Fruit fly (Drosophila melanogaster): ENCODE data around the gene Jon65Ai.

Gene Jon65Ai

DNA sequence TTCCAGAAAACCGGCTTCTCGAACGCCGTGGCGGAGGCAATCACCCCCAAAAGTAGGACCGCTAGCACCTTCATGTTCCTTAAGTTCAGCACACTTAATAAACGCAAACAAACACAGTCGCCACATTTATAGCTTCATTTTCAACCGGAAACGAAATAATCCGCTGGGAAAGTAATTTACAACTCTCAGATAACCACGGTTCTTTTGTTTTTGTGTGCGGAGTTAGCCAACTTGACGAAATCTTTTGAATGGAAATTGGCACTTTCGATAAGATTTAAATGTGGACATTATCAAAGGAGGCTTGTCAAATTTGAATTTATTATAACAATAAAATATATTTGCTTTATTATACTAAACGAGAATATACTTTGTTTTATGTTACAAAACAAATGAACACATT is at the start of gene Jon65Ai:
Gene Jon65Ai (minus strand): TSS at position 101 of the 400 bp plus-strand sequence.
- no peak for TF ChIP-seq CTCF (optimal IDR thresholded peaks at IDR 0.05)
- TF ChIP-seq CG8478 (optimal IDR thresholded peaks at IDR 0.05), result no peak

DNA sequence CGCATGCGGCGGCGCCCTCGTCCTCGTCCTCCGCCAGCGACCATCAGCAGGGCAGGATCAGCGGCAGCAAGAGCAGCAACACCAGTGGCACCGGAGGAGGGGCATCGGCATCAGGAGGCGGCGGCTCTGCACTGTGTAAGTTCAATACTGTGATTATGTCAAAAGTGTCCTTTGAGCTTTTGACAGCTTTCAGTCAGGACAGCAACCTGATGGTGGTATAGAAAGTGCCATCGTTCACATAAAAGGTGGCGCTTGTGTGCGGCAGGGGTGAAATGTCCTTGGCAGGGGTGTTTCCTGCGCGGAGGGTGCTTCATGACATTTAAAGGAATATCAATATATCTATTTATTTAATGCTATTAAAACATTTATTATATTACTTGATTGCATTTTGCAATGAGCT is 49.4 kb upstream of the Jon65Ai start:
- TF ChIP-seq CTCF (optimal IDR thresholded peaks at IDR 0.05), result peak; percentile 89 to 95
- TF ChIP-seq CG8478 (optimal IDR thresholded peaks at IDR 0.05), result no peak

DNA sequence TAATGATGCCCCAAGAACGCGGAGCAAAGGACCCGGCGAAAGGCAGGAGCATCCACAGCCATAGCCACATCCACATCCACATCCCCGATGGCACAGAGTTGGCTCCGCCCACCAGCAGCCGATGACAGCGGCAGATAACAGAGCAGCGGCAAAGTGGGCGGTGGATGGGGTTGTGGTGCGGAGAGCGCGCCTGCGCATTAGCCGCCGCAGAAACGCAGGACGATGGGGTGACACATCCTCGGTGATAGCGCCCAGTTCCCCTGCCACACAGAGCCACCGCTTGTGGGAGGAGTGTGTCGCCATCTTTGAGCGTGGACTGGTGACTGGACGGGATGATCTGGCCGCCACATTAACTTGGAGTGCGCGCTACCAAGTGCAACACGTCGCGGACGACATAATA is 43.0 kb upstream of the Jon65Ai start, which contains the start of gene Ets65A:
Gene Ets65A (plus strand): TSS at position 348 of the 400 bp plus-strand sequence.
- TF ChIP-seq CTCF (optimal IDR thresholded peaks at IDR 0.05), result no peak
- no peak for TF ChIP-seq CG8478 (optimal IDR thresholded peaks at IDR 0.05)

DNA sequence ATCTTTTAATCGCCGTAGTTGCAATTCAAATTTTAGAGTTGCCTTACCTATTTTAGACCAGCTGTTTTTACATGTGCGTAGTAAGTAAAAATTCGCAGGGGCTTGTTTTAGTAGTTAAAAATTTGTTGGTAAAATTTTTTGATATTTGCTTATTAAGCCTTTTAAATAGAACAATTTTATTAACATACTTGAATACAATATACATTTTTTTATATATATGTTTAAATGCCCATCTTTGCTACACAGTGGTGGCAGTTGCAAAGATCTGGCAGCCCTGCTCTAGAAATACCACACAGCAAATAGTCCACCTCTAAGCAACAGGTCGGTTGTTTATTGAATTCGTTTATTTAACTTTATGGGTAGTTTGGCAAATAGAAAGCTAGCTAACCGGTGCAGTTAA is 40.5 kb upstream of the Jon65Ai start, which contains the start of the genes CG10467 and loj:
Gene CG10467 (minus strand): TSS at position 51 of the 400 bp plus-strand sequence.
Gene loj (plus strand): TSS at position 291 of the 400 bp plus-strand sequence.
- TF ChIP-seq CG8478 (optimal IDR thresholded peaks at IDR 0.05), result no peak
- TF ChIP-seq CTCF (optimal IDR thresholded peaks at IDR 0.05), result no peak

DNA sequence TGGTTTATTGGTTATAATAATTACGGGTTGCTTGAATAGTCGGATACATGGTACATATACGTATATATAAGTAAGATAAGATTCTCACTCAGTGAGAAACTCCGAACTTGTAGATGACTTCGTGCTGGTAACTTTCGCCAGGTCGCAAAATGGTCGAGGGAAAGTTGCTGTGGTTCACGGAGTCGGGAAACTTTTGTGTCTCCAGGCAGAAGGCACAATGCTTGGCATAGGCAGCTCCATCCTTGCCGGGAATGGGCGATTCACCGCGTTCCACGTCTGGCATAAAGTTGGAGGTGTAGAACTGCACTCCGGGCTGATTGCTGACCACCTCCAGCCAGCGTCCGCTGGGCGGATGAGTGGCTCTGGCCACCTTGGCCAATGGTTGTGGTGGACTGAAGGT is 39.0 kb upstream of the Jon65Ai start, which contains the start of gene CG10469:
Gene CG10469 (minus strand): TSS at position 101 of the 400 bp plus-strand sequence.
- TF ChIP-seq CG8478 (optimal IDR thresholded peaks at IDR 0.05), result no peak
- no peak for TF ChIP-seq CTCF (optimal IDR thresholded peaks at IDR 0.05)

DNA sequence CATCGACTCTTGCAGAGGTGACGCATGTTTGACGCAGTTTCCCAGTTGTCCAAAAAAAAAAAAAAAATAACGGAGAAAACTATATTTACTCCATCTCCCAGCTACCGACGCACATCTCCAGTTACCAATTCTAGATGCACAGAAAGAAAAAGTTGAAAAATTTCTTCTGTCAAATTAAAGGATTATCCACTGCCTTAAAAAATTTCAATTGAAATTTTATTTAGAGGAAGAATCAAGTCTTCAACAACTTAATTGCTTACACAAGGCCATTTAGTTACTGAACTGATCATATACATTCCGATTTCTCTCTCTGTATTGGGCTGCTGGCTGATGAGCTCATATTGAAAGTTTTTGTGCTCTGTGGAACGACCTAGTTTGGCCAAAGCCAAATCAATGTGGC is 31.7 kb upstream of the Jon65Ai start:
- no peak for TF ChIP-seq CTCF (optimal IDR thresholded peaks at IDR 0.05)
- TF ChIP-seq CG8478 (optimal IDR thresholded peaks at IDR 0.05), result no peak

DNA sequence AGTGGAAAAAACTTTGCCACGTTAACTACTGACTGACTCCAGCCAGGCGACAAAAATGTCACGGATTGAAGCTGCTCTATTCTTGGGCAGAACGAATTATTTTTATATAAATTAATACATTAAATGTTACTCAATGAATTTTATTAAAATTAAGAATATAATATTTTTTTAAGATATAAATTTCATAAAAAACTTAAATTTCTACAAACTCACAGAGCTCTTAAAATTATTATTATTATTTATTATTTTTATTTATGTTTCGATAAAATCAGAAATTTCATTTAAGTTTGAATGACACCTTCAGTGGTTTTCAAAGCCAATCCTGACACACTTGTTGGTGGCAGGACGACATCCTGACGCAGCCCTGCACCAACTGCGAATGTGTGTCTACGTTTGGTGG is 30.9 kb upstream of the Jon65Ai start:
- no peak for TF ChIP-seq CG8478 (optimal IDR thresholded peaks at IDR 0.05)
- TF ChIP-seq CTCF (optimal IDR thresholded peaks at IDR 0.05), result no peak

DNA sequence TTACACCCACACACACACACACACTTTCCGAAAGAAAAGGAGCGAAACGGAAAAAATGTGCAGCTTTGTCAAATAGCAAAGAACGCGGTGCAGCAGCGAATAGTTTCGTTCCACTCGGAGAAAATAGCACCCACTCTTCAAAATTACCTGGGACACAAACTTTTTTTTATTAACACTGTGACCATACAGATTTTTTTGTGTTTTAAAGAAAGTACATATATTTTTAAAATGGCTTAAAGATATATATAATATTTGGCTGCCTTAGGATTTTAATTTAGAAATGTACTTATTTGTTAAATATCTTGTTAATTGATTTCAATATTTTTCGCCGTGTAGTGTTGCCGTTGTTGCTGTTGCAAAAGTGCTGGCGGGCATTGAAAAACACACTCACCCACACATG is 30.2 kb upstream of the Jon65Ai start:
- TF ChIP-seq CTCF (optimal IDR thresholded peaks at IDR 0.05) (no peak), CG8478 (optimal IDR thresholded peaks at IDR 0.05) (no peak)

DNA sequence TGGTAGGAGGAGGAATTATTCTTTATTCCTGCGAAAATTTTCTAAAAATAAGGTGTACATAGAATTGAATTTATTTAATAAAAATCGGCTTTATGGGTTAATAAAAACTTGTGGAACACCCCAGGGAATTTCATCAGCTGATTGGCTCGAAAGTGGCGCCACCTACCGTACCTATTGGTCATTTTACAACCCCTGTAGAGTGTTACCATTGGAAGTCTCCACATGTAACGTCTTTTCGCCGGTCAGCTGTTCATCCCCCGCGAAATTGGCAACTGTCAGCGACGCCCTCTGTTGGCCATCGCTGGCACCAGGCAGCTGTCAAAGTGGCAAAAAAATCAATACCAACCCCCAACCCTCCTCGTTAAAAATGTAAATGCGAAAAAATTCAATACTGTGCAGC is 28.3 kb upstream of the Jon65Ai start, which contains the start of gene CG13293:
Gene CG13293 (plus strand): TSS at position 323 of the 400 bp plus-strand sequence.
- no peak for TF ChIP-seq CG8478 (optimal IDR thresholded peaks at IDR 0.05)
- TF ChIP-seq CTCF (optimal IDR thresholded peaks at IDR 0.05), result peak; percentile 92 to 97

DNA sequence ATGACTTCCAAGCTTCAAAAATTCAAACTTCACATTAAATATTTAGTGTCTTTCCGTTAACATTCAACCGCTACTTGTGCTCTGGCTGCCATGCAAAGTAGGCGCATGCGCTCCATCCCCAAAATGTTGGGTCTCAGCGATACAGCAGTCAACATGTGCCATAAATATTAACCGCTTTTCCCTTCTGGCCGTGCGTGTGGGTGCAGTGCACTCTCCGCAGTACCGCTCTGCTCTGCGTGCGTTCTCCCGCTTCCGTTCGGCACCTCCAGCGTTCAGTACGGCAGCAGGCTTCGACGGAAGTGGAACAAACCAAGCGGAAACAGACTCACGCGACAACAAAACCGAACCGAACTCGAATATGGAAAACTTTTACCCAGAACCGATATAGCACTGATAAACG is 22.2 kb upstream of the Jon65Ai start, which contains the start of gene ssp6:
Gene ssp6 (plus strand): TSS at position 294 of the 400 bp plus-strand sequence.
- no peak for TF ChIP-seq CTCF (optimal IDR thresholded peaks at IDR 0.05)
- TF ChIP-seq CG8478 (optimal IDR thresholded peaks at IDR 0.05), result no peak

DNA sequence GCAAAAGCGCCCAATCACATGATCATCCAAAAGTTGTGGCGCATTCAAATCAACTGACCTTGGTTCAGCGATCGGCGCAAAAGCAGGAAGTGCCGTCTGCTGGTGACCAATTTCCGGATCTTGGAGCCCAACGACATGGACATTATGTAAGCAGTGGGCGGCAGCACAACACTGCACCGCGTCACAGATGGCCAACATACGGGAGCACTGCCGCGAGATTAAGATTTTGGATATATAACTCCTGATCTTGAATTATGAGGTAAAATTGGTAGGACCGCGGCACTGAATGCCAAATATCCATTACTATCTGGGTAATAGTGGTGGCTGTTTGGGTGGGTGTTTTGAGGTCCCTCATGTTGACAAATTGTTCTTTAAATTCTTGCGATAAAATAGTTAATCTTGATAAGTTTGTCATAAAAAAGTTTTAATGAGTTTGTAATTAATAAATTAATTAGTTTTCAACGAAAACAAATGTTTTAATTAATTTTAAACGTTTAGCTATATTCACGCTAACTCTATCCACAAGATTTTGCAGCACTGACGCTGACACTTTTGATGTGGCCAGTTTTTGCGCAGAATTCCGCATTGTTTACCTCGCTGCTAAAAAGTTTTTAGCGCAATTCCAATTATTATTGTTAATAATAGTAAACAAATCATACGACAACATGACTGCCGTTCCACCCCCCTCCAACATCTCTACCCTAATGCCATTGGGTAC is 20.9 kb upstream of the Jon65Ai start, which contains the start of the genes CG13295 and CG6610:
Gene CG13295 (minus strand): TSS at position 271 of the 718 bp plus-strand sequence.
Gene CG6610 (plus strand): TSS at position 562 of the 718 bp plus-strand sequence.
- no peak for TF ChIP-seq CG8478 (optimal IDR thresholded peaks at IDR 0.05)
- no peak for TF ChIP-seq CTCF (optimal IDR thresholded peaks at IDR 0.05)

DNA sequence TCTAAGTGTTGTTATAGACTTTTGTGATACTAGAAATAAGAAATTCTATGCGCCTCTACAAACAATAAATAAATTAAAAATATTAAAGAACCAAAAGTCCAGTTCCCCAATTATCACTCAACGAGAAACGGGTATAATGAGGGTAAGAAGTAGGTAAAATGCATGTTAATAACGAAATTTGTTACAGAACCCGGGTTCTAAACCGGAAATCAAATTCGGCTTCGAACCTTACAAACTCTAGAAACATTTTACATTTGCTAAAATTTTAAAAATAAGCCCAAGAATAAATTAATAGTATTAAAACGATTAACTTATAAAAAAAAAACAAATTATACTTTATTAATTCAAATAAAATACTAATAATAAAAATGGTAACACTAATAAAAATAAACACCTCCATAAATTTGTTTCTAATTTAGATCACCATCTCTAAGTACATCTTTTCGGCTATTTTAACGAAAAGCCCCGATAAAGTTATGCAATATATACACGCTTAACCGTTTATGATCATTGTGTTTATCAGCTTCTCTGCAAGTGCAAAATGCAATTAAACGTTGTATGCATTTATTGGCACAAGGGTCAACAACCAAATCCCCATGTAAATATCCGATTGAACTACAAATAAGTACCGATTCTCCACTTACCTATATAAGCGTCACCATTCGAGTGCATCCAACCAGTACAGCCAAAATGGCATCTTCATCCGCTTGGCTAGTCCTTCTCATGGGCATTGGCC is 17.4 kb upstream of the Jon65Ai start, which contains the start of gene CG6602:
Gene CG6602 (plus strand): TSS at position 686 of the 736 bp plus-strand sequence.
- no peak for TF ChIP-seq CG8478 (optimal IDR thresholded peaks at IDR 0.05)
- peak in 1 of 2 experiments; percentile 54 for TF ChIP-seq CTCF (optimal IDR thresholded peaks at IDR 0.05)

DNA sequence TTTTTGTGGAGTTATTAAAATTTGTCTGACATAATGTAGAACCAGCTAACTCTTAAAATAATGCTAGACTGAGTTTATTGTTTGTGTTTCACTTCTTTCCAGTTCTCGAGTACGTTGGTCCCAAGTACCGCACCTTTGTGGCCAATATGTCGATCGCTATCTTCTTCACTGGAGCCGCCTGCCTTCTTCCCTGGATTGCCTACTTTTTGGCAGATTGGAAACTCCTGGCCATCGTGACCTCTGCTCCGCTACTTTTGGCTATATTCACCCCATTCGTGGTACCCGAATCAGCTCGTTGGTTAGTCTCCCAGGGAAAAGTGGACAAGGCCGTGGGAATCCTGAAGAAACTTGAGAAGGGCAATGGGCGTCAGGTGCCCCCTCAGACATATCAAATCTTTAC is 15.9 kb upstream of the Jon65Ai start:
- TF ChIP-seq CG8478 (optimal IDR thresholded peaks at IDR 0.05) (no peak), CTCF (optimal IDR thresholded peaks at IDR 0.05) (no peak)

DNA sequence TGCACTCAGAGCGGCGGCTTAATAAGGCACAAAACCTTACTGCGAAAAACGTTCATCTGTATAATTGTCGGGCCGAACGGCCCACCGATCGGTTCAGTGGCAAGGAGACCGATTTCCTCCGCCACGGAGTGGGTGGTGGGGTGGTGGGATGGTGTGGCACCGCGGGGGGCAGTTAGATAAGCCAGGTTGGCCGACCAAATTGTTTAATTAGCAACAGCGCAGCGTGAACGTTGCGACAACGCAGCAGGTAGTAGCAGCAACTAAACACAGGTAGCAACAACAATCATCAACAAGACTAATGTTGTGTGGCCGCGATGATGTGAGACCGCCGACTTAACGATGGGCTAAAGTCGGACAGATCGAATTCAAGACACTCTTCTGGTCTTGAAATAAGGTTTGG is 13.9 kb upstream of the Jon65Ai start:
- TF ChIP-seq CG8478 (optimal IDR thresholded peaks at IDR 0.05) (no peak), CTCF (optimal IDR thresholded peaks at IDR 0.05) (no peak)

DNA sequence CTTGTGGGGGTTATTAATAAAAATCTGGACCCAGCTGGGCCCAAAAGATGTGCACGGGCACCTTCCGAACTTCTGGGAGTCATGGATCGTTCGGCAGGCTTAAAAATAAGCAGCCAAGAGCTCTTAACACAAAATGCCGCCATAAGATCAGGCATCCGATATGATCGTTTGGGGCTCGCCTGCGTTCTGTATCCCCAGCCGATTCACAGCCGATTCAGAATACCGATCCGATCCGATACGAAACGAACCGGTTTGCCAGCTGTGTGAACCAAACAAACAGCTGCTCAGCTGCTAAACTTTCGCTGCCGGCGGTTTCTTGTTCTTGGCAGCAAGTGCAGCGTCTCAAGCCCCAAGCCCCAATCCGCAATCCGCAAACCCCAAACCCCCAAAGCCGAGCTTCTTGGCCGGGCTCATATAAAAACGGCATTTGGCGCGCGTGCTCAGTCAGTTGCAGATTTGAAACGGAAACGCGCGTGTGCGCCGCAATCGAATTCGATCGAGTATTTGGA is 11.7 kb upstream of the Jon65Ai start, which contains the start of gene CG42269:
Gene CG42269 (plus strand): TSS at position 416 of the 509 bp plus-strand sequence.
- no peak for TF ChIP-seq CG8478 (optimal IDR thresholded peaks at IDR 0.05)
- no peak for TF ChIP-seq CTCF (optimal IDR thresholded peaks at IDR 0.05)

All from S2 (cell line).